Fruit fly (Drosophila melanogaster) whole organism, adult: Measurements from ENCODE around the gene Hr39.

Experiments
- CG11617 ChIP-seq: fragments of 200-800 bp; sonication (Bioruptor generic); optimal IDR thresholded peaks from 2 replicates; lab custom pipeline; 2017; ENCODE audit warnings: mild to moderate bottlenecking, missing biosample characterization, missing genetic modification reagents, missing genetic modification characterization
- CG14711 ChIP-seq: fragments of 200-800 bp; sonication (Bioruptor generic); optimal IDR thresholded peaks from 2 replicates; lab custom pipeline; 2018; ENCODE audit warnings: missing biosample characterization, mild to moderate bottlenecking, missing genetic modification characterization, moderate library complexity
- CG1620 ChIP-seq: fragments of 200-800 bp; sonication (Bioruptor generic); optimal IDR thresholded peaks from 2 replicates; lab custom pipeline; 2016; ENCODE audit warnings: missing biosample characterization, missing genetic modification characterization
- CG7045 ChIP-seq: fragments of 200-800 bp; sonication (Bioruptor generic); optimal IDR thresholded peaks from 2 replicates; lab custom pipeline; 2017; ENCODE audit warnings: missing biosample characterization, mild to moderate bottlenecking, missing genetic modification characterization
- Crg-1 ChIP-seq: fragments of 200-800 bp; sonication (Bioruptor generic); optimal IDR thresholded peaks from 2 replicates; lab custom pipeline; 2016; ENCODE audit warnings: missing biosample characterization, missing genetic modification characterization
- Hr96 ChIP-seq: fragments of 200-800 bp; sonication (Bioruptor generic); optimal IDR thresholded peaks from 2 replicates; lab custom pipeline; 2016; ENCODE audit warnings: missing biosample characterization, missing genetic modification characterization
- Mnt ChIP-seq: fragments of 200-800 bp; sonication (Bioruptor generic); optimal IDR thresholded peaks from 2 replicates; lab custom pipeline; 2016; ENCODE audit warnings: missing biosample characterization, mild to moderate bottlenecking, missing genetic modification characterization
- bab1 ChIP-seq: fragments of 200-800 bp; sonication (Bioruptor generic); optimal IDR thresholded peaks from 3 replicates; lab custom pipeline; 2019; ENCODE audit warnings: missing biosample characterization, mild to moderate bottlenecking, missing genetic modification characterization, moderate library complexity
- cic ChIP-seq: fragments of 200-800 bp; sonication (Bioruptor generic); optimal IDR thresholded peaks from 2 replicates; lab custom pipeline; 2017; ENCODE audit warnings: missing biosample characterization, mild to moderate bottlenecking, missing genetic modification characterization, moderate library complexity
- kay ChIP-seq: fragments of 200-800 bp; sonication (Bioruptor generic); peaks from one replicate; lab custom pipeline; 2016; ENCODE audit warnings: missing biosample characterization, missing genetic modification characterization, borderline replicate concordance
- ovo ChIP-seq: fragments of 200-800 bp; sonication (Bioruptor generic); optimal IDR thresholded peaks from 2 replicates; lab custom pipeline; 2016; ENCODE audit warnings: missing biosample characterization, missing genetic modification characterization
- pad ChIP-seq: fragments of 200-800 bp; sonication (Bioruptor generic); optimal IDR thresholded peaks from 3 replicates; lab custom pipeline; 2017; ENCODE audit warnings: missing biosample characterization, missing genetic modification characterization, mild to moderate bottlenecking, moderate library complexity, missing genetic modification reagents
- tj ChIP-seq: fragments of 200-800 bp; sonication (Bioruptor generic); optimal IDR thresholded peaks from 3 replicates; lab custom pipeline; 2017; ENCODE audit warnings: missing biosample characterization, mild to moderate bottlenecking, missing genetic modification characterization, moderate library complexity

DNA sequence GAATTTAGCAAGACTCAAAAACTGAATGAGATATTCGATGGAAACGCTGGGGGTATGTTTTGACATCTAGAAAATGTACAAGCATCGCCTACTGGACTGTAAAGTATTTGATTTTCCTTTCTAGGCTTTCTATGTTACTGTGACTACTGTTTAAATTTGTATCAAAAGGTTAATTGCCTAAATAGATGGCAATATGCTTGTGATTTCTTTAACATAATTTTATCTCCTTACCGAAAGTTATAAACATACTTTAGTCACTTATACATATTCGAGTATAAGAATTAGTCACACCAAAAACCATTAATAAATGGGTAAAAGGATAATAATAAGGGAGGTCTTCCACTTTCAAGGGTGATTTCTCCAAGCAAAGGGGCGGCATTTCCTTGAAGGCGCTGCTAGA lies 34.3 kb upstream of the Hr39 start, which contains the start of gene CG31988:
- TF ChIP-seq Mnt (GFP tag; lab: Kevin White, UChicago) (no peak), CG1620 (GFP tag; lab: Kevin White, UChicago) (no peak), CG7045 (GFP tag; lab: Kevin White, UChicago) (no peak), Hr96 (GFP tag; lab: Kevin White, UChicago) (no peak), CG14711 (tag; lab: Kevin White, UChicago) (no peak), cic (no peak), kay (GFP tag; lab: Kevin White, UChicago) (no peak), CG11617 (GFP tag; lab: Kevin White, UChicago) (no peak), pad (no peak), tj (no peak), Crg-1 (GFP tag; lab: Kevin White, UChicago) (no peak), bab1 (no peak), ovo (GFP tag; lab: Kevin White, UChicago) (no peak)
